Fruit fly (Drosophila melanogaster): ENCODE data around the gene CG8813.

The CG8813 gene

dm6 chr2L:2907776-2908175 lies 38.3 kb downstream of the CG8813 start (continued):
- no peak for TF ChIP-seq bigmax (GFP tag; optimal IDR thresholded peaks at IDR 0.05)
- no peak for TF ChIP-seq trem (tag; optimal IDR thresholded peaks at IDR 0.05)
- no peak for TF ChIP-seq br (optimal IDR thresholded peaks at IDR 0.05)
- TF ChIP-seq CG6654 (GFP tag; optimal IDR thresholded peaks at IDR 0.05), result peak; percentile 92
- 0 out of 2 replicates have a peak, but pooled peaks have one; percentile 15 for TF ChIP-seq NFAT (GFP tag; IDR thresholded peaks at IDR 0.05)
- peak; percentile 21; the same call in 1 of the 2 replicates for TF ChIP-seq ara (GFP tag; IDR thresholded peaks at IDR 0.05)
- no peak for TF ChIP-seq CG17568 (GFP tag; optimal IDR thresholded peaks at IDR 0.05)
- TF ChIP-seq stc (GFP tag; IDR thresholded peaks at IDR 0.05), result 0 out of 2 replicates have a peak, but pooled peaks have one; percentile 8
- TF ChIP-seq Dfd (GFP tag; optimal IDR thresholded peaks at IDR 0.05), result no peak
- no peak for TF ChIP-seq CG7963 (GFP tag; IDR thresholded peaks at IDR 0.05; ENCODE audit: partially characterized antibody)
- no peak for TF ChIP-seq tap (tag; optimal IDR thresholded peaks at IDR 0.05)
- no peak for TF ChIP-seq pnt (GFP tag; optimal IDR thresholded peaks at IDR 0.05)
- no peak for TF ChIP-seq CG11723 (GFP tag; optimal IDR thresholded peaks at IDR 0.05)
- TF ChIP-seq Asciz (GFP tag; optimal IDR thresholded peaks at IDR 0.05), result no peak
- no peak for TF ChIP-seq Mrtf (GFP tag; IDR thresholded peaks at IDR 0.05)
- peak; percentile 46 for TF ChIP-seq CG5180 (GFP tag; optimal IDR thresholded peaks at IDR 0.05)
- no peak for TF ChIP-seq CG8388 (GFP tag; optimal IDR thresholded peaks at IDR 0.05)
- no peak for TF ChIP-seq zen (tag; optimal IDR thresholded peaks at IDR 0.05)
- no peak for TF ChIP-seq lola (GFP tag; optimal IDR thresholded peaks at IDR 0.05)
- no peak for TF ChIP-seq kah (GFP tag; optimal IDR thresholded peaks at IDR 0.05)
- TF ChIP-seq CG14710 (tag; optimal IDR thresholded peaks at IDR 0.05), result no peak
- TF ChIP-seq zen2 (GFP tag; IDR thresholded peaks at IDR 0.05; ENCODE audit: partially characterized antibody), result no peak
- no peak for TF ChIP-seq Ada2b (GFP tag; IDR thresholded peaks at IDR 0.05)
- TF ChIP-seq CG4282 (GFP tag; optimal IDR thresholded peaks at IDR 0.05), result no peak
- no peak for TF ChIP-seq CG17612 (GFP tag; IDR thresholded peaks at IDR 0.05)
- TF ChIP-seq nerfin-1 (tag; optimal IDR thresholded peaks at IDR 0.05), result no peak
- TF ChIP-seq CG2116 (GFP tag; optimal IDR thresholded peaks at IDR 0.05), result no peak
- no peak for TF ChIP-seq Neu2 (GFP tag; optimal IDR thresholded peaks at IDR 0.05; ENCODE audit: borderline replicate concordance)
- TF ChIP-seq CG12391 (tag; optimal IDR thresholded peaks at IDR 0.05), result no peak
- TF ChIP-seq Dbx (GFP tag; IDR thresholded peaks at IDR 0.05), result 0 out of 3 replicates have a peak, but pooled peaks have one; percentile 14
- TF ChIP-seq Sin3A (optimal IDR thresholded peaks at IDR 0.05), result no peak
- TF ChIP-seq Eip74EF (GFP tag; optimal IDR thresholded peaks at IDR 0.05), result no peak
- TF ChIP-seq CG13894 (tag; optimal IDR thresholded peaks at IDR 0.05), result no peak
- TF ChIP-seq vvl (GFP tag; IDR thresholded peaks at IDR 0.05), result no peak
- no peak for TF ChIP-seq fd3F (GFP tag; optimal IDR thresholded peaks at IDR 0.05)

dm6 chr2L:2908440-2909154 lies 39.1 kb downstream of the CG8813 start:
- TF ChIP-seq CG12104 (GFP tag; optimal IDR thresholded peaks at IDR 0.05) (no peak), Lim3 (GFP tag; IDR thresholded peaks at IDR 0.05) (no peak), Dfd (GFP tag; optimal IDR thresholded peaks at IDR 0.05) (no peak), CG2129 (GFP tag; IDR thresholded peaks at IDR 0.05; ENCODE audit: partially characterized antibody) (no peak), CG18476 (GFP tag; optimal IDR thresholded peaks at IDR 0.05) (no peak), CG18599 (GFP tag; optimal IDR thresholded peaks at IDR 0.05) (peak; percentile 9), gt (GFP tag; IDR thresholded peaks at IDR 0.05) (no peak), pan (optimal IDR thresholded peaks at IDR 0.05) (no peak), pan (GFP tag; optimal IDR thresholded peaks at IDR 0.05 in 1 of 2, IDR thresholded peaks at IDR 0.05 in 1 of 2) (peak in 1 of 2 experiments; percentile 29), sim (GFP tag; IDR thresholded peaks at IDR 0.05) (no peak), zen2 (GFP tag; IDR thresholded peaks at IDR 0.05; ENCODE audit: partially characterized antibody) (no peak), grn (GFP tag; optimal IDR thresholded peaks at IDR 0.05) (no peak), CG12236 (GFP tag; optimal IDR thresholded peaks at IDR 0.05) (no peak), sqz (GFP tag; optimal IDR thresholded peaks at IDR 0.05) (peak; percentile 6), Abd-B (GFP tag; optimal IDR thresholded peaks at IDR 0.05) (peak; percentile 51), CG14965 (GFP tag; optimal IDR thresholded peaks at IDR 0.05; ENCODE audit: borderline replicate concordance) (no peak), HmgZ (tag; optimal IDR thresholded peaks at IDR 0.05) (no peak)
